Fruit fly (Drosophila melanogaster) whole organism, embryonic: ENCODE measurements around the gene pot.
A peak's percentile ranks its signal among the peaks of the same experiment; 100 is the strongest.

Experiments used
- Atf-2 ChIP-seq: fragments of 200-800 bp; sonication (Bioruptor generic); optimal IDR thresholded peaks from 2 replicates; lab custom pipeline; 2016; ENCODE audit warnings: missing biosample characterization, missing genetic modification characterization
- Awh ChIP-seq: fragments of 200-800 bp; sonication (Bioruptor generic); IDR thresholded peaks from 2 replicates; pipeline ENCODE4, ENCODE4 v1.3.6; 2022; ENCODE audit warnings: missing biosample characterization, missing genetic modification characterization
- CG11695 ChIP-seq: fragments of 200-800 bp; sonication (Bioruptor generic); IDR thresholded peaks from 3 replicates; pipeline ENCODE4 v1.3.6; 2022; ENCODE audit warnings: missing biosample characterization, missing genetic modification characterization
- CG11696 ChIP-seq: fragments of 200-800 bp; sonication (Bioruptor generic); IDR thresholded peaks from 2 replicates; pipeline ENCODE4 v1.3.6; 2022; ENCODE audit warnings: missing biosample characterization, missing genetic modification characterization
- CG1603 ChIP-seq: fragments of 200-800 bp; sonication (Bioruptor generic); optimal IDR thresholded peaks from 2 replicates; lab custom pipeline; 2019; ENCODE audit warnings: missing biosample characterization, mild to moderate bottlenecking, missing genetic modification characterization, moderate library complexity
- CG16863 ChIP-seq: fragments of 200-800 bp; sonication (Bioruptor generic); optimal IDR thresholded peaks from 3 replicates; lab custom pipeline; 2016; ENCODE audit warnings: missing biosample characterization, missing genetic modification characterization
- CG18011 ChIP-seq: fragments of 200-800 bp; sonication (Bioruptor generic); optimal IDR thresholded peaks from 2 replicates; lab custom pipeline; 2017; ENCODE audit warnings: missing biosample characterization, missing genetic modification characterization, mild to moderate bottlenecking, moderate library complexity, missing genotype
- CG2202 ChIP-seq: fragments of 200-800 bp; sonication (Bioruptor generic); optimal IDR thresholded peaks from 2 replicates; lab custom pipeline; 2018; ENCODE audit warnings: missing biosample characterization, mild to moderate bottlenecking, missing genetic modification characterization
- CG3065 ChIP-seq: fragments of 200-800 bp; sonication (Bioruptor generic); optimal IDR thresholded peaks from 2 replicates; lab custom pipeline; 2016; ENCODE audit warnings: missing biosample characterization, missing genetic modification characterization
- CG31388 ChIP-seq: fragments of 200-800 bp; sonication (Bioruptor generic); optimal IDR thresholded peaks from 2 replicates; lab custom pipeline; 2016; ENCODE audit warnings: missing biosample characterization, missing genetic modification characterization
- CG31441 ChIP-seq: fragments of 200-800 bp; sonication (Bioruptor generic); IDR thresholded peaks from 2 replicates; pipeline ENCODE4 v1.3.6; 2022; ENCODE audit warnings: missing biosample characterization, missing genetic modification characterization
- CG3163 ChIP-seq: fragments of 200-800 bp; sonication (Bioruptor generic); optimal IDR thresholded peaks from 3 replicates; lab custom pipeline; 2016; ENCODE audit warnings: missing biosample characterization, missing genetic modification characterization
- CG33557 ChIP-seq: fragments of 200-800 bp; sonication (Bioruptor generic); optimal IDR thresholded peaks from 2 replicates; lab custom pipeline; 2019; ENCODE audit warnings: missing biosample characterization, mild to moderate bottlenecking, missing genetic modification characterization, moderate library complexity
- CG3726 ChIP-seq: fragments of 200-800 bp; sonication (Bioruptor generic); IDR thresholded peaks from 3 replicates; pipeline ENCODE4, ENCODE4 v1.3.6; 2022; ENCODE audit warnings: missing biosample characterization, missing genetic modification characterization
- CG3838 ChIP-seq: fragments of 200-800 bp; sonication (Bioruptor generic); optimal IDR thresholded peaks from 3 replicates; lab custom pipeline; 2016; ENCODE audit warnings: missing biosample characterization, missing genetic modification characterization
- CG6175 ChIP-seq: fragments of 200-800 bp; sonication (Bioruptor generic); IDR thresholded peaks from 3 replicates; pipeline ENCODE4 v1.3.6; 2022; ENCODE audit warnings: missing biosample characterization, missing genetic modification characterization
- CG6272 ChIP-seq: fragments of 200-800 bp; sonication (Bioruptor generic); IDR thresholded peaks from 2 replicates; pipeline ENCODE4 v1.3.6; 2022; ENCODE audit warnings: missing biosample characterization, missing genetic modification characterization
- CG6791 ChIP-seq: fragments of 200-800 bp; sonication (Bioruptor generic); IDR thresholded peaks from 3 replicates; pipeline ENCODE4 v1.3.6; 2022; ENCODE audit warnings: missing biosample characterization, missing genetic modification characterization; ENCODE audit not compliant: partially characterized antibody
- CG7372 ChIP-seq: fragments of 200-800 bp; sonication (Bioruptor generic); IDR thresholded peaks from 2 replicates; pipeline ENCODE4 v1.3.6; 2022; ENCODE audit warnings: missing biosample characterization, missing genetic modification characterization
- CG9797 ChIP-seq: fragments of 200-800 bp; sonication (Bioruptor generic); optimal IDR thresholded peaks from 3 replicates; lab custom pipeline; 2018; ENCODE audit warnings: missing biosample characterization, mild to moderate bottlenecking, missing genetic modification characterization
- CrebB ChIP-seq: fragments of 200-800 bp; sonication (Bioruptor generic); optimal IDR thresholded peaks from 3 replicates; lab custom pipeline; 2018; ENCODE audit warnings: missing biosample characterization, mild to moderate bottlenecking, missing genetic modification characterization
- Drgx ChIP-seq: fragments of 200-800 bp; sonication (Bioruptor generic); IDR thresholded peaks from 2 replicates; pipeline ENCODE4 v1.3.6; 2022; ENCODE audit warnings: missing biosample characterization, missing genetic modification characterization
- E2f2 ChIP-seq: fragments of 200-800 bp; sonication (Bioruptor generic); IDR thresholded peaks from 2 replicates; pipeline ENCODE4 v1.3.6; 2022; ENCODE audit warnings: missing biosample characterization, missing genetic modification characterization
- Hr51 ChIP-seq, 2 experiments: fragments of 200-800 bp; sonication (Bioruptor generic); optimal IDR thresholded peaks; 2 replicates in 1 of 2; 3 replicates in 1 of 2; lab custom pipeline; 2016 to 2018; ENCODE audit warnings: missing biosample characterization in 2 of 2, missing genetic modification characterization in 2 of 2, mild to moderate bottlenecking in 1 of 2, moderate library complexity in 1 of 2
- Lhr ChIP-seq: fragments of 200-800 bp; sonication (Bioruptor generic); optimal IDR thresholded peaks from 3 replicates; lab custom pipeline; 2017; ENCODE audit warnings: mild to moderate bottlenecking, missing biosample characterization, missing genetic modification reagents, missing genetic modification characterization
- NC2α ChIP-seq: fragments of 200-800 bp; sonication (Bioruptor generic); optimal IDR thresholded peaks from 2 replicates; lab custom pipeline; 2016; ENCODE audit warnings: missing biosample characterization, missing genetic modification characterization
- Oaz ChIP-seq: fragments of 200-800 bp; sonication (Bioruptor generic); IDR thresholded peaks from 2 replicates; pipeline ENCODE4 v1.3.6; 2022; ENCODE audit warnings: missing biosample characterization, missing genetic modification characterization
- Oli ChIP-seq: fragments of 200-800 bp; sonication (Bioruptor generic); optimal IDR thresholded peaks from 2 replicates; lab custom pipeline; 2018; ENCODE audit warnings: missing biosample characterization, mild to moderate bottlenecking, missing genetic modification characterization, moderate library complexity
- Six4 ChIP-seq: fragments of 200-800 bp; sonication (Bioruptor generic); optimal IDR thresholded peaks from 2 replicates; lab custom pipeline; 2016; ENCODE audit warnings: missing biosample characterization, missing genetic modification characterization
- Sox102F ChIP-seq: fragments of 200-800 bp; sonication (Bioruptor generic); optimal IDR thresholded peaks from 2 replicates; lab custom pipeline; 2018; ENCODE audit warnings: missing biosample characterization, mild to moderate bottlenecking, missing genetic modification characterization, moderate library complexity
- ash1 ChIP-seq: fragments of 200-800 bp; sonication (Bioruptor generic); optimal IDR thresholded peaks from 2 replicates; lab custom pipeline; 2018; ENCODE audit warnings: missing biosample characterization, mild to moderate bottlenecking, missing genetic modification characterization
- cad ChIP-seq: fragments of >200 bp; optimal IDR thresholded peaks from 2 replicates; lab custom pipeline; 2017; ENCODE audit warnings: missing biosample characterization, missing genetic modification characterization
- corto ChIP-seq: fragments of 200-800 bp; sonication (Bioruptor generic); optimal IDR thresholded peaks from 2 replicates; lab custom pipeline; 2016; ENCODE audit warnings: missing biosample characterization, mild to moderate bottlenecking, missing genetic modification characterization, moderate library complexity
- croc ChIP-seq: fragments of 200-800 bp; sonication (Bioruptor generic); conservative IDR thresholded peaks from 3 replicates; pipeline ENCODE4 v1.3.6; 2022; ENCODE audit warnings: missing biosample characterization, missing genetic modification characterization
- danr ChIP-seq: fragments of 200-800 bp; sonication (Bioruptor generic); IDR thresholded peaks from 2 replicates; pipeline ENCODE4 v1.3.6; 2022; ENCODE audit warnings: missing biosample characterization, missing genetic modification characterization
- dm ChIP-seq: fragments of 200-800 bp; sonication (Bioruptor generic); optimal IDR thresholded peaks from 3 replicates; lab custom pipeline; 2016; ENCODE audit warnings: missing biosample characterization, missing genetic modification characterization
- dysf ChIP-seq: fragments of 200-800 bp; sonication (Bioruptor generic); IDR thresholded peaks from 3 replicates; pipeline ENCODE4 v1.3.6; 2022; ENCODE audit warnings: missing biosample characterization, missing genetic modification characterization
- grau ChIP-seq: fragments of 200-800 bp; optimal IDR thresholded peaks from 3 replicates; lab custom pipeline; 2019; ENCODE audit warnings: missing biosample characterization, mild to moderate bottlenecking, missing genetic modification characterization, moderate library complexity
- gsb-n ChIP-seq: fragments of 200-800 bp; sonication (Bioruptor generic); optimal IDR thresholded peaks from 3 replicates; lab custom pipeline; 2018; ENCODE audit warnings: missing biosample characterization, mild to moderate bottlenecking, missing genetic modification characterization
- jing ChIP-seq: fragments of 200-800 bp; sonication (Bioruptor generic); optimal IDR thresholded peaks from 2 replicates; lab custom pipeline; 2018; ENCODE audit warnings: missing biosample characterization, mild to moderate bottlenecking, missing genetic modification characterization
- knrl ChIP-seq: fragments of 200-800 bp; sonication (Bioruptor generic); IDR thresholded peaks from 3 replicates; pipeline ENCODE4 v1.3.6; 2022; ENCODE audit warnings: missing biosample characterization, missing genetic modification characterization; ENCODE audit not compliant: partially characterized antibody
- lilli ChIP-seq: fragments of 200-800 bp; sonication (Bioruptor generic); optimal IDR thresholded peaks from 3 replicates; lab custom pipeline; 2016; ENCODE audit warnings: missing biosample characterization, missing genetic modification characterization
- nerfin-2 ChIP-seq: fragments of 200-800 bp; sonication (Bioruptor generic); IDR thresholded peaks from 2 replicates; pipeline ENCODE4 v1.3.6; 2022; ENCODE audit warnings: missing biosample characterization, missing genetic modification characterization; ENCODE audit not compliant: partially characterized antibody
- pho ChIP-seq: fragments of 200-800 bp; sonication (Bioruptor generic); optimal IDR thresholded peaks from 2 replicates; lab custom pipeline; 2016; ENCODE audit warnings: missing biosample characterization, missing genetic modification characterization
- schlank ChIP-seq: fragments of 200-800 bp; sonication (Bioruptor generic); optimal IDR thresholded peaks from 2 replicates; lab custom pipeline; 2018; ENCODE audit warnings: missing biosample characterization, mild to moderate bottlenecking, missing genetic modification characterization
- sna ChIP-seq: fragments of 200-800 bp; sonication (Bioruptor generic); IDR thresholded peaks from 2 replicates; pipeline ENCODE4 v1.3.6; 2022; ENCODE audit warnings: missing biosample characterization, missing genetic modification characterization; ENCODE audit not compliant: partially characterized antibody
- so ChIP-seq: fragments of 200-800 bp; sonication (Bioruptor generic); IDR thresholded peaks from 3 replicates; pipeline ENCODE4 v1.3.6; 2022; ENCODE audit warnings: missing biosample characterization, missing genetic modification characterization
- tio ChIP-seq: fragments of 200-800 bp; sonication (Bioruptor generic); optimal IDR thresholded peaks from 2 replicates; lab custom pipeline; 2017; ENCODE audit warnings: missing biosample characterization, missing genetic modification characterization, inconsistent platforms
- ttk ChIP-seq: fragments of 200-800 bp; sonication (Bioruptor generic); IDR thresholded peaks from 2 replicates; pipeline ENCODE4 v2.1.2; 2022; ENCODE audit warnings: missing biosample characterization, missing genetic modification characterization
- twi ChIP-seq: fragments of 200-800 bp; optimal IDR thresholded peaks from 2 replicates; lab custom pipeline; 2019; ENCODE audit warnings: missing biosample characterization, mild to moderate bottlenecking, missing genetic modification characterization, moderate library complexity
- unpg ChIP-seq: fragments of 200-800 bp; sonication (Bioruptor generic); optimal IDR thresholded peaks from 3 replicates; lab custom pipeline; 2018; ENCODE audit warnings: missing biosample characterization, mild to moderate bottlenecking, missing genetic modification characterization, moderate library complexity

pot gene

dm6 chrX:11915154-11915593 is 1.9 kb downstream of the pot start (continued):
- TF ChIP-seq CG2202 (tag; lab: Kevin White, UChicago) (peak; percentile 81), nerfin-2 (GFP tag; lab: Robert Waterston, UW) (no peak), CG9797 (GFP tag; lab: Kevin White, UChicago) (peak; percentile 20), Oli (tag; lab: Kevin White, UChicago) (peak; percentile 92), Six4 (GFP tag; lab: Kevin White, UChicago) (peak; percentile 62), CG7372 (peak; percentile 83), CG6791 (GFP tag; lab: Robert Waterston, UW) (no peak), jing (peak; percentile 65), CrebB (tag; lab: Kevin White, UChicago) (peak; percentile 63), CG1603 (peak; percentile 13), schlank (tag; lab: Kevin White, UChicago) (peak; percentile 73), ash1 (GFP tag; lab: Kevin White, UChicago) (no peak), Hr51 (GFP tag; optimal IDR thresholded peaks at IDR 0.05; lab: Kevin White, UChicago) (peak; percentile 42 to 93), grau (tag; lab: Kevin White, UChicago) (peak; percentile 94), Sox102F (peak; percentile 89), Drgx (GFP tag; lab: Robert Waterston, UW) (peak; percentile 85), Awh (GFP tag; lab: Robert Waterston, UW) (peak; percentile 74), tio (GFP tag; lab: Kevin White, UChicago) (peak; percentile 84), knrl (GFP tag; lab: Robert Waterston, UW) (no peak), CG33557 (GFP tag; lab: Kevin White, UChicago) (peak; percentile 92), CG6175 (GFP tag; lab: Robert Waterston, UW) (peak; percentile 92), so (GFP tag; lab: Robert Waterston, UW) (peak; percentile 90), NC2α (peak; percentile 8), dm (GFP tag; lab: Kevin White, UChicago) (no peak), corto (GFP tag; lab: Kevin White, UChicago) (no peak), ttk (GFP tag; lab: Robert Waterston, UW) (peak; percentile 84), danr (peak; percentile 85), CG31388 (GFP tag; lab: Kevin White, UChicago) (peak; percentile 6), CG3163 (GFP tag; lab: Kevin White, UChicago) (no peak), E2f2 (GFP tag; lab: Robert Waterston, UW) (peak; percentile 67), CG31441 (peak; percentile 95), lilli (GFP tag; lab: Kevin White, UChicago) (peak; percentile 44), Lhr (GFP tag; lab: Kevin White, UChicago) (peak; percentile 63), cad (GFP tag; lab: Kevin White, UChicago) (no peak), CG11695 (GFP tag; lab: Robert Waterston, UW) (peak; percentile 91), gsb-n (tag; lab: Kevin White, UChicago) (peak; percentile 85), dysf (peak; percentile 93), CG6272 (GFP tag; lab: Robert Waterston, UW) (peak; percentile 80), twi (tag; lab: Kevin White, UChicago) (peak; percentile 83), Atf-2 (no peak), CG3065 (peak; percentile 35), unpg (GFP tag; lab: Kevin White, UChicago) (peak; percentile 93), CG3726 (GFP tag; lab: Robert Waterston, UW) (peak; percentile 81; the same call in 2 of the 3 replicates), pho (GFP tag; lab: Kevin White, UChicago) (no peak), CG16863 (GFP tag; lab: Kevin White, UChicago) (no peak), CG3838 (GFP tag; lab: Kevin White, UChicago) (no peak), sna (GFP tag; lab: Robert Waterston, UW) (no peak), CG11696 (GFP tag; lab: Robert Waterston, UW) (peak; percentile 54), Oaz (GFP tag; lab: Robert Waterston, UW) (peak; percentile 70), croc (peak; percentile 91), CG18011 (GFP tag; lab: Kevin White, UChicago) (peak; percentile 9)
